Fruit fly (Drosophila melanogaster) whole organism, wandering third instar larva: ENCODE results near the gene Hrb87F.

Experiments
- CG32264 ChIP-seq: fragments of 200-800 bp; sonication (Bioruptor generic); optimal IDR thresholded peaks from 2 replicates; lab custom pipeline; 2016; ENCODE audit warnings: missing biosample characterization, missing genetic modification characterization
- CrebA ChIP-seq: fragments of 200-800 bp; sonication (Bioruptor generic); optimal IDR thresholded peaks from 2 replicates; lab custom pipeline; 2016; ENCODE audit warnings: missing biosample characterization, mild to moderate bottlenecking, missing genetic modification characterization, borderline replicate concordance
- ey ChIP-seq: fragments of 200-800 bp; sonication (Bioruptor generic); optimal IDR thresholded peaks from 2 replicates; lab custom pipeline; 2016; ENCODE audit warnings: missing biosample characterization, missing genetic modification characterization
- h ChIP-seq: fragments of 200-800 bp; sonication (Bioruptor generic); optimal IDR thresholded peaks from 3 replicates; lab custom pipeline; 2016; ENCODE audit warnings: missing biosample characterization, mild to moderate bottlenecking, missing genetic modification characterization
- psq ChIP-seq: fragments of 200-800 bp; sonication (Bioruptor generic); optimal IDR thresholded peaks from 3 replicates; lab custom pipeline; 2017; ENCODE audit warnings: missing biosample characterization, mild to moderate bottlenecking, missing genetic modification characterization, moderate library complexity
- rgr ChIP-seq: fragments of 200-800 bp; sonication (Bioruptor generic); optimal IDR thresholded peaks from 3 replicates; lab custom pipeline; 2016; ENCODE audit warnings: missing biosample characterization, mild to moderate bottlenecking, missing genetic modification characterization

- TF ChIP-seq CG32264 (GFP tag; lab: Kevin White, UChicago) (no peak), h (GFP tag; lab: Kevin White, UChicago) (no peak), psq (GFP tag; lab: Kevin White, UChicago) (no peak), CrebA (GFP tag; lab: Kevin White, UChicago) (no peak), rgr (GFP tag; lab: Kevin White, UChicago) (no peak), ey (GFP tag; lab: Kevin White, UChicago) (no peak)
Measured at dm6 chr3R:13656294-13656693, 4.0 kb downstream of the Hrb87F start, which contains the start of gene Rbp4.
